Fruit fly (Drosophila melanogaster): ENCODE data around the gene Tig.

DNA sequence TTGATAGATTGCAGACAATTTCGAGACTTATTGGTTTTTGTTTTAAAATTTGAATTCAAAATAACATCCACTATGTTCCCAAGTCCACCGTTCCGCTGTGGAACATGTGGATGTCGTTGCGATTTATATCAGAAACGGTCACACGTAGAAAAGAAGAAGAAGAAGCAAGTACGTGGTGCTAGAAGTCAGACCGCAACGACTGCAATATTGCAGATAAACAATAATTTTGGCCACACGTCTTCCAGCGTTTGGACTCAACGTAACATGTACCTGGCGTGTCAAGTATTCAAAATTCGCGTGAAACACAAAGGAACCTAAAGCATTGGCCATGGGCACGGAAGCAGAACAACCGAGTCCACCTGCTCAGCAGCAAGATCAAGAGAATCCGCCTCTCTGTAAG lies 1.1 kb upstream of the Tig start, which contains the start of gene Fic:
- TF ChIP-seq Hr38 (GFP tag; optimal IDR thresholded peaks at IDR 0.05) (no peak), Sox15 (GFP tag; optimal IDR thresholded peaks at IDR 0.05) (no peak), OdsH (GFP tag; optimal IDR thresholded peaks at IDR 0.05) (no peak), CG10631 (GFP tag; optimal IDR thresholded peaks at IDR 0.05) (no peak), spab (GFP tag; optimal IDR thresholded peaks at IDR 0.05) (no peak), eg (GFP tag; IDR thresholded peaks at IDR 0.05) (no peak), CG3032 (tag; optimal IDR thresholded peaks at IDR 0.05) (no peak), CG10669 (GFP tag; optimal IDR thresholded peaks at IDR 0.05) (no peak)

Data from whole organism, prepupa.